Fruit fly (Drosophila melanogaster) whole organism, embryonic: ENCODE data around the gene fru.
A peak's percentile ranks its signal among the peaks of the same experiment; 100 is the strongest.

ENCODE experiments used
- Abd-B ChIP-seq: fragments of 200-800 bp; sonication (Bioruptor generic); optimal IDR thresholded peaks from 2 replicates; lab custom pipeline; 2018; ENCODE audit warnings: missing biosample characterization, mild to moderate bottlenecking, missing genetic modification characterization, moderate library complexity
- BtbVII ChIP-seq: fragments of 200-800 bp; sonication (Bioruptor generic); optimal IDR thresholded peaks from 3 replicates; lab custom pipeline; 2017; ENCODE audit warnings: missing biosample characterization, mild to moderate bottlenecking, missing genetic modification characterization
- CG10267 ChIP-seq: fragments of 200-800 bp; sonication (Bioruptor generic); optimal IDR thresholded peaks from 2 replicates; lab custom pipeline; 2018; ENCODE audit warnings: missing biosample characterization, mild to moderate bottlenecking, missing genetic modification characterization, moderate library complexity
- CG10543 ChIP-seq: fragments of 200-800 bp; sonication (Bioruptor generic); optimal IDR thresholded peaks from 3 replicates; lab custom pipeline; 2017; ENCODE audit warnings: missing biosample characterization, mild to moderate bottlenecking, missing genetic modification characterization, moderate library complexity
- CG11085 ChIP-seq: fragments of 200-800 bp; sonication (Bioruptor generic); IDR thresholded peaks from 2 replicates; pipeline ENCODE4 v1.3.6; 2022; ENCODE audit warnings: missing biosample characterization, missing genetic modification characterization
- CG11695 ChIP-seq: fragments of 200-800 bp; sonication (Bioruptor generic); IDR thresholded peaks from 3 replicates; pipeline ENCODE4 v1.3.6; 2022; ENCODE audit warnings: missing biosample characterization, missing genetic modification characterization
- CG13123 ChIP-seq: fragments of 200-800 bp; sonication (Bioruptor generic); optimal IDR thresholded peaks from 2 replicates; lab custom pipeline; 2016; ENCODE audit warnings: missing biosample characterization, missing genetic modification characterization
- CG14860 ChIP-seq: fragments of 200-800 bp; sonication (Bioruptor generic); IDR thresholded peaks from 3 replicates; pipeline ENCODE4 v1.3.6; 2022; ENCODE audit warnings: missing biosample characterization, missing genetic modification characterization; ENCODE audit not compliant: partially characterized antibody
- CG15011 ChIP-seq: fragments of 200-800 bp; sonication (Bioruptor generic); optimal IDR thresholded peaks from 3 replicates; lab custom pipeline; 2018; ENCODE audit warnings: missing biosample characterization, mild to moderate bottlenecking, missing genetic modification characterization
- CG18476 ChIP-seq: fragments of 200-800 bp; sonication (Bioruptor generic); optimal IDR thresholded peaks from 2 replicates; lab custom pipeline; 2016; ENCODE audit warnings: missing biosample characterization, mild to moderate bottlenecking, missing genetic modification characterization
- CG18599 ChIP-seq: fragments of 200-800 bp; sonication (Bioruptor generic); optimal IDR thresholded peaks from 3 replicates; lab custom pipeline; 2017; ENCODE audit warnings: missing biosample characterization, missing genetic modification characterization, mild to moderate bottlenecking, moderate library complexity, missing genetic modification reagents
- CG2120 ChIP-seq: fragments of 200-800 bp; sonication (Bioruptor generic); optimal IDR thresholded peaks from 3 replicates; lab custom pipeline; 2016; ENCODE audit warnings: missing biosample characterization, missing genetic modification characterization
- CG31224 ChIP-seq: fragments of 200-800 bp; sonication (Bioruptor generic); IDR thresholded peaks from 2 replicates; pipeline ENCODE4 v1.3.6; 2022; ENCODE audit warnings: missing biosample characterization, missing genetic modification characterization
- CG31441 ChIP-seq: fragments of 200-800 bp; sonication (Bioruptor generic); IDR thresholded peaks from 2 replicates; pipeline ENCODE4 v1.3.6; 2022; ENCODE audit warnings: missing biosample characterization, missing genetic modification characterization
- CG32767 ChIP-seq: fragments of 200-800 bp; sonication (Bioruptor generic); IDR thresholded peaks from 2 replicates; pipeline ENCODE4 v1.3.6; 2022; ENCODE audit warnings: missing biosample characterization, missing genetic modification characterization
- CG32772 ChIP-seq: fragments of 200-800 bp; sonication (Bioruptor generic); IDR thresholded peaks from 2 replicates; pipeline ENCODE4 v1.3.6; 2022; ENCODE audit warnings: missing biosample characterization, missing genetic modification characterization
- CG34376 ChIP-seq: fragments of 200-800 bp; sonication (Bioruptor generic); optimal IDR thresholded peaks from 2 replicates; lab custom pipeline; 2018; ENCODE audit warnings: missing biosample characterization, mild to moderate bottlenecking, missing genetic modification characterization
- CG3838 ChIP-seq: fragments of 200-800 bp; sonication (Bioruptor generic); optimal IDR thresholded peaks from 3 replicates; lab custom pipeline; 2016; ENCODE audit warnings: missing biosample characterization, missing genetic modification characterization
- CG3995 ChIP-seq: fragments of 200-800 bp; sonication (Bioruptor generic); optimal IDR thresholded peaks from 3 replicates; lab custom pipeline; 2016; ENCODE audit warnings: missing biosample characterization, missing genetic modification characterization
- CG6791 ChIP-seq: fragments of 200-800 bp; sonication (Bioruptor generic); IDR thresholded peaks from 3 replicates; pipeline ENCODE4 v1.3.6; 2022; ENCODE audit warnings: missing biosample characterization, missing genetic modification characterization; ENCODE audit not compliant: partially characterized antibody
- CG9609 ChIP-seq: fragments of 200-800 bp; sonication (Bioruptor generic); optimal IDR thresholded peaks from 3 replicates; lab custom pipeline; 2016; ENCODE audit warnings: missing biosample characterization, missing genetic modification characterization
- Camta ChIP-seq: fragments of 200-800 bp; sonication (Bioruptor generic); optimal IDR thresholded peaks from 2 replicates; lab custom pipeline; 2016; ENCODE audit warnings: missing biosample characterization, missing genetic modification characterization
- D ChIP-seq, 2 experiments: fragments of 200-800 bp in 1 of 2; fragments of >200 bp in 1 of 2; sonication (Bioruptor generic) in 1 of 2; optimal IDR thresholded peaks; 2 replicates in 1 of 2; 3 replicates in 1 of 2; lab custom pipeline; 2017; ENCODE audit warnings: mild to moderate bottlenecking in 1 of 2, missing biosample characterization in 1 of 2, missing genetic modification characterization in 1 of 2, missing genetic modification reagents in 1 of 2
- Deaf1 ChIP-seq: fragments of 200-800 bp; optimal IDR thresholded peaks from 3 replicates; lab custom pipeline; 2019; ENCODE audit warnings: missing biosample characterization, mild to moderate bottlenecking, missing genetic modification characterization, moderate library complexity
- Dek ChIP-seq: fragments of 200-800 bp; sonication (Bioruptor generic); optimal IDR thresholded peaks from 3 replicates; lab custom pipeline; 2019; ENCODE audit warnings: missing biosample characterization, mild to moderate bottlenecking, missing genetic modification characterization, moderate library complexity
- Hr39 ChIP-seq: fragments of >200 bp; optimal IDR thresholded peaks from 2 replicates; lab custom pipeline; 2017
- NC2β ChIP-seq: fragments of 200-800 bp; sonication (Bioruptor generic); optimal IDR thresholded peaks from 2 replicates; lab custom pipeline; 2016; ENCODE audit warnings: missing biosample characterization, missing genetic modification characterization
- Oli ChIP-seq: fragments of 200-800 bp; sonication (Bioruptor generic); optimal IDR thresholded peaks from 2 replicates; lab custom pipeline; 2018; ENCODE audit warnings: missing biosample characterization, mild to moderate bottlenecking, missing genetic modification characterization, moderate library complexity
- Ravus ChIP-seq: fragments of 200-800 bp; sonication (Bioruptor generic); IDR thresholded peaks from 2 replicates; pipeline ENCODE4 v1.3.6; 2022; ENCODE audit warnings: missing biosample characterization, missing genetic modification characterization
- Sox100B ChIP-seq: fragments of 200-800 bp; sonication (Bioruptor generic); optimal IDR thresholded peaks from 3 replicates; lab custom pipeline; 2018; ENCODE audit warnings: missing biosample characterization, mild to moderate bottlenecking, missing genetic modification characterization
- az2 ChIP-seq: fragments of 200-800 bp; sonication (Bioruptor generic); optimal IDR thresholded peaks from 3 replicates; lab custom pipeline; 2016; ENCODE audit warnings: missing biosample characterization, missing genetic modification characterization
- corto ChIP-seq: fragments of 200-800 bp; sonication (Bioruptor generic); optimal IDR thresholded peaks from 2 replicates; lab custom pipeline; 2016; ENCODE audit warnings: missing biosample characterization, mild to moderate bottlenecking, missing genetic modification characterization, moderate library complexity
- dm ChIP-seq: fragments of 200-800 bp; sonication (Bioruptor generic); optimal IDR thresholded peaks from 3 replicates; lab custom pipeline; 2016; ENCODE audit warnings: missing biosample characterization, missing genetic modification characterization
- ewg ChIP-seq: fragments of 200-800 bp; sonication (Bioruptor generic); optimal IDR thresholded peaks from 3 replicates; lab custom pipeline; 2017; ENCODE audit warnings: mild to moderate bottlenecking, missing biosample characterization, missing genetic modification reagents, missing genetic modification characterization
- exex ChIP-seq: fragments of 200-800 bp; sonication (Bioruptor generic); optimal IDR thresholded peaks from 4 replicates; lab custom pipeline; 2018; ENCODE audit warnings: missing biosample characterization, mild to moderate bottlenecking, missing genetic modification characterization, moderate library complexity
- ftz-f1 ChIP-seq: fragments of 200-800 bp; sonication (Bioruptor generic); optimal IDR thresholded peaks from 2 replicates; lab custom pipeline; 2016; ENCODE audit warnings: missing biosample characterization, missing genetic modification characterization
- jing ChIP-seq: fragments of 200-800 bp; sonication (Bioruptor generic); optimal IDR thresholded peaks from 2 replicates; lab custom pipeline; 2018; ENCODE audit warnings: missing biosample characterization, mild to moderate bottlenecking, missing genetic modification characterization
- jumu ChIP-seq: fragments of 200-800 bp; sonication (Bioruptor generic); optimal IDR thresholded peaks from 3 replicates; lab custom pipeline; 2016; ENCODE audit warnings: missing biosample characterization, missing genetic modification characterization
- ken ChIP-seq: fragments of 200-800 bp; sonication (Bioruptor generic); IDR thresholded peaks from 3 replicates; pipeline ENCODE4 v1.3.6; 2022; ENCODE audit warnings: missing biosample characterization, missing genetic modification characterization
- pan ChIP-seq, 4 experiments: fragments of >200 bp in 3 of 4; fragments of 200-800 bp in 1 of 4; sonication (Bioruptor generic) in 1 of 4; optimal IDR thresholded peaks in 3 of 4; IDR thresholded peaks in 1 of 4; 2 replicates each; pipeline versions ENCODE4 v1.3.6 to Lab custom; 2017 to 2022; ENCODE audit warnings: missing biosample characterization in 2 of 4, missing genetic modification characterization in 2 of 4, mixed read lengths in 1 of 4
- pum ChIP-seq: fragments of 200-800 bp; sonication (Bioruptor generic); optimal IDR thresholded peaks from 2 replicates; lab custom pipeline; 2016; ENCODE audit warnings: missing biosample characterization, missing genetic modification characterization
- row ChIP-seq: fragments of 200-800 bp; sonication (Bioruptor generic); IDR thresholded peaks from 3 replicates; pipeline ENCODE4 v1.3.6; 2022; ENCODE audit warnings: missing biosample characterization, missing genetic modification characterization
- run ChIP-seq: fragments of 200-800 bp; sonication (Bioruptor generic); optimal IDR thresholded peaks from 3 replicates; lab custom pipeline; 2018; ENCODE audit warnings: missing biosample characterization, mild to moderate bottlenecking, missing genetic modification characterization
- schlank ChIP-seq: fragments of 200-800 bp; sonication (Bioruptor generic); optimal IDR thresholded peaks from 2 replicates; lab custom pipeline; 2018; ENCODE audit warnings: missing biosample characterization, mild to moderate bottlenecking, missing genetic modification characterization
- seq ChIP-seq: fragments of 200-800 bp; sonication (Bioruptor generic); IDR thresholded peaks from 2 replicates; pipeline ENCODE4 v1.3.6; 2022; ENCODE audit warnings: missing biosample characterization, missing genetic modification characterization
- tin ChIP-seq: fragments of 200-800 bp; sonication (Bioruptor generic); optimal IDR thresholded peaks from 3 replicates; lab custom pipeline; 2016; ENCODE audit warnings: missing biosample characterization, missing genetic modification characterization
- wor ChIP-seq: fragments of 200-800 bp; sonication (Bioruptor generic); IDR thresholded peaks from 2 replicates; pipeline ENCODE4 v1.3.6; 2022; ENCODE audit warnings: missing biosample characterization, missing genetic modification characterization
- yki ChIP-seq: fragments of >200 bp; optimal IDR thresholded peaks from 3 replicates; lab custom pipeline; 2018

The fru gene

dm6 chr3R:18436550-18437362 lies 108.6 kb downstream of the fru start (continued):
- TF ChIP-seq Oli (tag; lab: Kevin White, UChicago) (peak; percentile 63), CG13123 (GFP tag; lab: Kevin White, UChicago) (peak; percentile 24), CG10543 (GFP tag; lab: Kevin White, UChicago) (peak; percentile 7), Camta (GFP tag; lab: Kevin White, UChicago) (peak; percentile 3), pum (GFP tag; lab: Kevin White, UChicago) (peak; percentile 38), CG10267 (peak; percentile 38), CG3995 (peak; percentile 33), Deaf1 (tag; lab: Kevin White, UChicago) (no peak), Sox100B (peak; percentile 54), CG18476 (GFP tag; lab: Kevin White, UChicago) (peak; percentile 71), CG9609 (GFP tag; lab: Kevin White, UChicago) (peak; percentile 34), corto (GFP tag; lab: Kevin White, UChicago) (peak; percentile 30), Hr39 (lab: Kevin White, UChicago) (no peak), ken (GFP tag; lab: Robert Waterston, UW) (0 out of 3 replicates have a peak, but pooled peaks have one; percentile 28), ewg (GFP tag; lab: Kevin White, UChicago) (peak; percentile 47), CG31224 (peak; percentile 33; the same call in 1 of the 2 replicates), CG32767 (GFP tag; lab: Robert Waterston, UW) (no peak), tin (GFP tag; lab: Kevin White, UChicago) (peak; percentile 21), exex (tag; lab: Kevin White, UChicago) (peak; percentile 33), row (peak; percentile 74), run (tag; lab: Kevin White, UChicago) (no peak), az2 (peak; percentile 48), CG32772 (GFP tag; lab: Robert Waterston, UW) (0 out of 2 replicates have a peak, but pooled peaks have one; percentile 36), CG11695 (peak; percentile 45; the same call in 1 of the 3 replicates), CG15011 (GFP tag; lab: Kevin White, UChicago) (peak; percentile 67), dm (peak; percentile 22), D (optimal IDR thresholded peaks at IDR 0.05; lab: Kevin White, UChicago) (no peak), D (GFP tag; optimal IDR thresholded peaks at IDR 0.05; lab: Kevin White, UChicago) (no peak), CG14860 (GFP tag; lab: Robert Waterston, UW) (no peak), seq (GFP tag; lab: Robert Waterston, UW) (peak; percentile 53; the same call in 1 of the 2 replicates), CG2120 (GFP tag; lab: Kevin White, UChicago) (peak; percentile 93), CG34376 (peak; percentile 27), pan (optimal IDR thresholded peaks at IDR 0.05; lab: Kevin White, UChicago) (no peak), pan (GFP tag; optimal IDR thresholded peaks at IDR 0.05 in 1 of 2, IDR thresholded peaks at IDR 0.05 in 1 of 2) (peak in 1 of 2 experiments; percentile 58), ftz-f1 (GFP tag; lab: Kevin White, UChicago) (peak; percentile 93), BtbVII (GFP tag; lab: Kevin White, UChicago) (peak; percentile 67), jing (peak; percentile 37), CG6791 (GFP tag; lab: Robert Waterston, UW) (no peak), schlank (tag; lab: Kevin White, UChicago) (no peak), CG18599 (GFP tag; lab: Kevin White, UChicago) (peak; percentile 86), CG3838 (no peak), Abd-B (GFP tag; lab: Kevin White, UChicago) (peak; percentile 0), NC2β (GFP tag; lab: Kevin White, UChicago) (peak; percentile 21), wor (GFP tag; lab: Robert Waterston, UW) (no peak), CG11085 (GFP tag; lab: Robert Waterston, UW) (no peak), Dek (tag; lab: Kevin White, UChicago) (peak; percentile 64), CG31441 (peak; percentile 68), jumu (GFP tag; lab: Kevin White, UChicago) (peak; percentile 24), Ravus (GFP tag; lab: Robert Waterston, UW) (peak; percentile 15; the same call in 1 of the 2 replicates), yki (peak; percentile 12)
